Worm (Caenorhabditis elegans): ENCODE data around the gene nas-7.

Gene nas-7

DNA sequence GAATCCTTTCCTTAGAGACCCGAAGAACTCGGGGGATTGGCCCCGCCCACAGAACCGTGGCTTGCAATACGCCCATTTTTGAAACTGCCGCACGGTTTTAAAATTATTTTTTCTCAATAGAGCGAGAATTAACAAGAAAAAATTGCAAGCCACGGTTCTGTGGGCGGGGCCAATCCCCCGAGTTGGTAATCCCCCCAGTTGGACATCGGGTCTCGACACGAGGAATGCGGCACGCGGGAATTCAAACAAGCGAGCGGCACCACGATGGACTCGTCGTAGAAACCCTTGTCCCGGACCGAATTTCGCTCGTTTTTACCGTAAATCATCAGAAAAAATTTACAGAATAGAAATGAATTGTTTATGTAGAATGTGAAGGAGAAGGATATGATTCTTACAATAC is 49.5 kb downstream of the nas-7 start (continued):
- no peak for TF ChIP-seq him-1 (tag; optimal IDR thresholded peaks at IDR 0.05)
- TF ChIP-seq lin-35 (GFP tag; optimal IDR thresholded peaks at IDR 0.05), result no peak
- TF ChIP-seq chd-7 (tag; optimal IDR thresholded peaks at IDR 0.05), result no peak
- TF ChIP-seq ekl-4 (GFP tag; IDR thresholded peaks at IDR 0.05), result no peak
- no peak for TF ChIP-seq ets-4 (GFP tag; optimal IDR thresholded peaks at IDR 0.05)
- TF ChIP-seq B0019.2 (GFP tag; conservative IDR thresholded peaks at IDR 0.05), result no peak
- TF ChIP-seq atf-7 (tag; optimal IDR thresholded peaks at IDR 0.05), result no peak
- TF ChIP-seq rcor-1 (GFP tag; IDR thresholded peaks at IDR 0.05), result peak; percentile 65
- TF ChIP-seq F55B11.4 (tag; optimal IDR thresholded peaks at IDR 0.05; ENCODE audit: borderline replicate concordance, insufficient read depth), result no peak
- TF ChIP-seq rec-8 (tag; optimal IDR thresholded peaks at IDR 0.05), result no peak
- no peak for TF ChIP-seq F39B2.1 (GFP tag; IDR thresholded peaks at IDR 0.05)
- TF ChIP-seq lir-1 (GFP tag; conservative IDR thresholded peaks at IDR 0.05), result no peak
- no peak for TF ChIP-seq snpc-3.4 (tag; optimal IDR thresholded peaks at IDR 0.05)
- no peak for TF ChIP-seq mxl-1 (tag; optimal IDR thresholded peaks at IDR 0.05)
- no peak for TF ChIP-seq F52B5.7 (tag; optimal IDR thresholded peaks at IDR 0.05)
- peak; percentile 29; the same call in 1 of the 2 replicates for TF ChIP-seq egrh-3 (GFP tag; IDR thresholded peaks at IDR 0.05)
- no peak for TF ChIP-seq nfyb-1 (GFP tag; IDR thresholded peaks at IDR 0.05)
- no peak for TF ChIP-seq fkh-3 (tag; optimal IDR thresholded peaks at IDR 0.05)
- no peak for TF ChIP-seq tbp1 (GFP tag; optimal IDR thresholded peaks at IDR 0.05)
- TF ChIP-seq ztf-3 (GFP tag; optimal IDR thresholded peaks at IDR 0.05), result no peak
- TF ChIP-seq ceh-91 (GFP tag; IDR thresholded peaks at IDR 0.05), result peak; percentile 58
- TF ChIP-seq ztf-25 (GFP tag; IDR thresholded peaks at IDR 0.05), result no peak
- no peak for TF ChIP-seq Y95B8A.8 (GFP tag; IDR thresholded peaks at IDR 0.05)
- TF ChIP-seq dpl-1 (GFP tag; optimal IDR thresholded peaks at IDR 0.05), result peak; percentile 40
- no peak for TF ChIP-seq T07F8.4 (tag; optimal IDR thresholded peaks at IDR 0.05)
- TF ChIP-seq lin-54 (GFP tag; optimal IDR thresholded peaks at IDR 0.05), result peak; percentile 77
- peak; percentile 30 for TF ChIP-seq ztf-18 (tag; optimal IDR thresholded peaks at IDR 0.05)
- peak; percentile 69 for TF ChIP-seq mcd-1 (GFP tag; IDR thresholded peaks at IDR 0.05)
- no peak for TF ChIP-seq ceh-40 (GFP tag; IDR thresholded peaks at IDR 0.05)

DNA sequence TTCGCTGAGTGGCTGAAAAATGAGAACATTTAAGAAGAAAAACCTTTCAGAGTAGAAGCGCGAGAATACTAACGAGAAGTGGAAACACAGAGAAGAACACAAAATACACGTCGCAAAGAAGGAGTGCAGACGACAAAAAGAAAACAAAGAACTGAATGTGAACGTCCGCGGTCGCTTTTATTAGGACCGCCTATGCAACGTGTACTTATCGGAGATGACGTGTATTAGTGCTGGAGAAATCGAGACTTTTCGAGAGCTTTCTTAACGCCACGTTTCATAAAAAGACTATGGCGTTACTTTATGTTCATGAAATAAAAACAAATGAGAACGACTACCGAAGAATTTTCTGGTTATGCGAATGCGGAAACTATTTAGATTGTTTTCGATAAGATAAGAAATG is 50.0 kb downstream of the nas-7 start, which contains the start of gene hsp-4:
hsp-4 (minus strand) TSS at position 139 of the 400 bp plus-strand sequence.
- no peak for TF ChIP-seq hmg-20 (GFP tag; IDR thresholded peaks at IDR 0.05)
- 0 out of 2 replicates have a peak, but pooled peaks have one; percentile 9 for TF ChIP-seq aptf-2 (GFP tag; conservative IDR thresholded peaks at IDR 0.05)
- TF ChIP-seq F55B11.4 (tag; optimal IDR thresholded peaks at IDR 0.05; ENCODE audit: borderline replicate concordance, insufficient read depth), result no peak
- TF ChIP-seq unc-62 (GFP tag; optimal IDR thresholded peaks at IDR 0.05), result no peak
- TF ChIP-seq let-607 (tag; optimal IDR thresholded peaks at IDR 0.05), result peak in 1 of 2 experiments; percentile 70
- peak; percentile 54; the same call in 1 of the 2 replicates for TF ChIP-seq hsf-1 (GFP tag; IDR thresholded peaks at IDR 0.05)
